Fruit fly (Drosophila melanogaster): Measurements from ENCODE around the gene U2af50.

The U2af50 gene

DNA sequence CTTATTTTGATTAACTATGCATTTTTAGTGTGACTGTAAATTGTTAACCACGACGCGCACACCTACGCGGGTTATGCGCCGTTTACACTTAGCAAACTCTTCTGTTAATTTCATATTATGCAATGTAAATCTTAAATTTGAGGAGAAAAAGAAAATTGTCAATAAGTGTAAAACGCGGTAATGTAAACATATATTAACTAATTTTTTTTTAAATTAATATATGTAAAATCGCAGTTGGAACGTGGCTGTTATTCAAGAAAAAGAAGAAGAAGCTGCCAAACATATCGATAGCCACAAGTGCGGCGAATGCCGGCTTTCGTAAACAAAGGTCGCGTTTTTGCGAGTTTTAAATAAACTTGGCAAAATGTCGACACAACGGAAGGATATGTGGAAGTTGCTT lies 32.6 kb upstream of the U2af50 start, which contains the start of the genes TH1 and mei-41:
TSS of gene TH1 (minus strand) at position 42 of the 400 bp plus-strand sequence.
TSS of gene mei-41 (plus strand) at position 302 of the 400 bp plus-strand sequence.
- TF ChIP-seq tj (GFP tag; optimal IDR thresholded peaks at IDR 0.05) (peak; percentile 61), CG12768 (GFP tag; optimal IDR thresholded peaks at IDR 0.05) (peak; percentile 59), CG1620 (GFP tag; optimal IDR thresholded peaks at IDR 0.05) (peak; percentile 67), cic (GFP tag; optimal IDR thresholded peaks at IDR 0.05) (no peak), kay (GFP tag; ENCODE audit: borderline replicate concordance) (no peak), Hr96 (GFP tag; optimal IDR thresholded peaks at IDR 0.05) (no peak), bab1 (GFP tag; optimal IDR thresholded peaks at IDR 0.05) (peak; percentile 86), Clk (GFP tag; optimal IDR thresholded peaks at IDR 0.05) (peak; percentile 64), CG5204 (GFP tag; optimal IDR thresholded peaks at IDR 0.05) (no peak), ovo (GFP tag; optimal IDR thresholded peaks at IDR 0.05) (peak; percentile 62), Crg-1 (GFP tag; optimal IDR thresholded peaks at IDR 0.05) (peak; percentile 58), pad (GFP tag; optimal IDR thresholded peaks at IDR 0.05) (peak; percentile 63), CG33017 (tag; optimal IDR thresholded peaks at IDR 0.05) (peak; percentile 48), cnc (optimal IDR thresholded peaks at IDR 0.05) (no peak), CG14711 (tag; optimal IDR thresholded peaks at IDR 0.05) (peak; percentile 85), CG11617 (GFP tag; optimal IDR thresholded peaks at IDR 0.05) (peak; percentile 81), toe (GFP tag; optimal IDR thresholded peaks at IDR 0.05) (no peak), CG7101 (tag; optimal IDR thresholded peaks at IDR 0.05) (peak; percentile 89), Mnt (GFP tag; optimal IDR thresholded peaks at IDR 0.05) (peak; percentile 68), CG7045 (GFP tag; optimal IDR thresholded peaks at IDR 0.05) (peak; percentile 65)

DNA sequence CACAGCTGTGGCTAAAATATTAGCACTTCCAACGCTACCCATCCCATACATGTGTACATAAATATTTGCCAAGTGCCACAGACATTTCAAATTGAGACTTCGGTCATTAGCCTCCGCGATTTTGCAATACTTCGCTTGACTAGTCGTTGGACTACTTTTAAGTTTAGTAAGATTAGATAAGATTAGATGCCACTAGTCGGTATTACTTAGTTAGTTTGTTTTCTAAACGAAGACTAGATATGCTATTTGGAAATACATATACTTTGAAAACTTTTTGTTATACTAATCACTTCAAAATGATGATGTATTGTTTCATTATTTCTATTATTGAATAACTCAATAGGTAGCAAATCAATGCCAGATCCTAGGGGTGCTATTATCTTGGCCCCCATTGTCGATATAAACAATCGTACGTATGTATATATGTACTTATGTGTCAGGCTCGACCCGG lies 27.1 kb upstream of the U2af50 start:
- TF ChIP-seq CG12768 (GFP tag; optimal IDR thresholded peaks at IDR 0.05), result peak; percentile 53
- TF ChIP-seq pad (GFP tag; optimal IDR thresholded peaks at IDR 0.05), result peak; percentile 8
- peak; percentile 22 for TF ChIP-seq CG11617 (GFP tag; optimal IDR thresholded peaks at IDR 0.05)
- TF ChIP-seq Hr96 (GFP tag; optimal IDR thresholded peaks at IDR 0.05), result no peak
- TF ChIP-seq tj (GFP tag; optimal IDR thresholded peaks at IDR 0.05), result peak; percentile 8
- peak; percentile 25 for TF ChIP-seq CG14711 (tag; optimal IDR thresholded peaks at IDR 0.05)
- peak; percentile 36 for TF ChIP-seq CG7101 (tag; optimal IDR thresholded peaks at IDR 0.05)
- no peak for TF ChIP-seq CG33017 (tag; optimal IDR thresholded peaks at IDR 0.05)

DNA sequence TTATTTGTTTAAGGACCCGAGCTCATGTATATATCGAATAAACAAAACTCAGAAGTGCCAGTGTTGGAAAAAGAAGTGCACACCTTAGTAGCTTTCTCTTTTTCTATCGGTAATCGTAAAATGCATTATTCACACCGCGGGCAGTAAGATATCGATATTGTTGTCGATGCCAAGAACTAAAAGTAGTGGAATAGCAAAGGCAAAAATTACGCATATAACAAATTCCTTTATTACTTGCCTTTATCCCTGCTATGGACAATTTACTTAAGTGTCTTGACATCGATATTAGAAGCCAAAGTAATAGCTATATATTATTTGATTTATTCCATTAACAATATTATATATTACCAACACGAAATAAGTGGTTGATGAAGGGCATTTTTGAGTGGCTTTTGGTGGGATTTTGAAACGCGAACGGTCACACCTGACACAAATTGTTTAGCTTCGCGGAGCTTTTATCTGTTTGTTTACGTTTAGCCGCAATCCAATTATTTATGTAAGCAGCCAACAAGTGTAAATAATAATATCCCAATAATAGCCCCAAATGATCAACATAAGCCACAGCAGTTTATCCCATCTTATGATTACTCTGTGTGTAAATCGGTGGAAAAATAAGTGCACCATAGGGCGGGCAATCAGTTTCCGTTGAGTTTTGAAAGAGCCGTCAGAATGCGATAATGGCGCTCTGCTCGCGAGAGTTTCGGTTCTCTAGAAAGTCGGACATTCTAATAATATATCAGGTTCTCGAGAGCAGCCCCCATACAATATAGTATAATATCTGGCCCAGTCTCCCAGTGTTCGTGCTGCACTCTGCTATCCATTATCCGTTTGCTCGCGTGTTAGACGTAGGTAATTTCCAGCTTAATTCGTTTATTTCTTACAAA lies 26.2 kb upstream of the U2af50 start, which contains the start of the genes CG9992 and CG4239:
TSS of gene CG9992 (minus strand) at position 66 of the 884 bp plus-strand sequence.
TSS of gene CG4239 (plus strand) at position 436 of the 884 bp plus-strand sequence.
- TF ChIP-seq CG11617 (GFP tag; optimal IDR thresholded peaks at IDR 0.05) (peak; percentile 53), CG14711 (tag; optimal IDR thresholded peaks at IDR 0.05) (peak; percentile 61), cnc (optimal IDR thresholded peaks at IDR 0.05) (no peak), CG33017 (tag; optimal IDR thresholded peaks at IDR 0.05) (peak; percentile 24), bab1 (GFP tag; optimal IDR thresholded peaks at IDR 0.05) (no peak), tj (GFP tag; optimal IDR thresholded peaks at IDR 0.05) (peak; percentile 32), kay (GFP tag; ENCODE audit: borderline replicate concordance) (no peak), Hr96 (GFP tag; optimal IDR thresholded peaks at IDR 0.05) (no peak), CG7045 (GFP tag; optimal IDR thresholded peaks at IDR 0.05) (peak; percentile 21), cic (GFP tag; optimal IDR thresholded peaks at IDR 0.05) (no peak), pad (GFP tag; optimal IDR thresholded peaks at IDR 0.05) (peak; percentile 58), Crg-1 (GFP tag; optimal IDR thresholded peaks at IDR 0.05) (peak; percentile 76), toe (GFP tag; optimal IDR thresholded peaks at IDR 0.05) (peak; percentile 67), CG5204 (GFP tag; optimal IDR thresholded peaks at IDR 0.05) (peak; percentile 38), CG12768 (GFP tag; optimal IDR thresholded peaks at IDR 0.05) (peak; percentile 48), ovo (GFP tag; optimal IDR thresholded peaks at IDR 0.05) (peak; percentile 60), CG1620 (GFP tag; optimal IDR thresholded peaks at IDR 0.05) (peak; percentile 69), Clk (GFP tag; optimal IDR thresholded peaks at IDR 0.05) (no peak), Mnt (GFP tag; optimal IDR thresholded peaks at IDR 0.05) (peak; percentile 3), CG7101 (tag; optimal IDR thresholded peaks at IDR 0.05) (peak; percentile 75)

DNA sequence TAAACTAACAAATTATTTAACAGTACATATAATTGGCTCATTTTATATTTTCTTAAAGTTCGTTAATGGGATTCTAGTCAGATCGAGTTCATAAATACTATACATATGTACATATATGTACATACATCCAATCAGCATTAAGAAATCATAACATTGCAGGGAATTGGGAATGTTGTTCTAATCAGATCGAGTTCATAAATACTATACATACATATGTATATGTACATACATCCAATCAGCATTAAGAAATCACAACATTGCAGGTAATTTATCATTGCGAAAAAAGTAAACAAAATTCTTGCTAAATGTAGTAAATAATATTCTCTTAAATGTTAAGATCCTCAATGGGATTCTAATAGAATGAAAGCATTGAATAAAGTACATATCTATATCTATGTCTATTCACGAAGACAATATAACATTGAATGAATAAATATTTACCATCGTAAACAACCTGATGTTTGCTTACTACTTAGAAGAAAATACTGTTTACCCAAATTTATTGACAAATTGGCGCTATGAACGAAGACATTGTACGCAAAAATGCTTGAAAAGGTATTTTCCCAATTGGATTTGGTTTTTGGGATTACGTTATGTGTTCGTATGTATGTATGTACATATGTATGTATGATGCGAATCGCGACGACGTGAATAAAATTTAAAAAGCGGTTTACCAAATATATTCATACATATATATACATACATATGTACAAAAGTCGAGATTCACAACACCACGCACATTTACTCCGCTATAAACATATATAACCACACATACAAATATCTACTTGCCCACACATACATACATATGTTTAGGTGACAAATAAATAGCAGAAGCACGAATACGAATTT lies 25.1 kb upstream of the U2af50 start:
- TF ChIP-seq bab1 (GFP tag; optimal IDR thresholded peaks at IDR 0.05) (no peak), CG7045 (GFP tag; optimal IDR thresholded peaks at IDR 0.05) (peak; percentile 38), CG7101 (tag; optimal IDR thresholded peaks at IDR 0.05) (peak; percentile 89), toe (GFP tag; optimal IDR thresholded peaks at IDR 0.05) (no peak), CG33017 (tag; optimal IDR thresholded peaks at IDR 0.05) (peak; percentile 50), cnc (optimal IDR thresholded peaks at IDR 0.05) (no peak), tj (GFP tag; optimal IDR thresholded peaks at IDR 0.05) (peak; percentile 38), CG1620 (GFP tag; optimal IDR thresholded peaks at IDR 0.05) (peak; percentile 46), CG5204 (GFP tag; optimal IDR thresholded peaks at IDR 0.05) (no peak), Hr96 (GFP tag; optimal IDR thresholded peaks at IDR 0.05) (no peak), Mnt (GFP tag; optimal IDR thresholded peaks at IDR 0.05) (no peak), CG14711 (tag; optimal IDR thresholded peaks at IDR 0.05) (peak; percentile 73), Crg-1 (GFP tag; optimal IDR thresholded peaks at IDR 0.05) (peak; percentile 77), kay (GFP tag; ENCODE audit: borderline replicate concordance) (peak; percentile 94), ovo (GFP tag; optimal IDR thresholded peaks at IDR 0.05) (peak; percentile 63), CG12768 (GFP tag; optimal IDR thresholded peaks at IDR 0.05) (no peak), cic (GFP tag; optimal IDR thresholded peaks at IDR 0.05) (peak; percentile 10), Clk (GFP tag; optimal IDR thresholded peaks at IDR 0.05) (no peak), CG11617 (GFP tag; optimal IDR thresholded peaks at IDR 0.05) (peak; percentile 11), pad (GFP tag; optimal IDR thresholded peaks at IDR 0.05) (peak; percentile 41)
